Worm (Caenorhabditis elegans) whole organism, L1 larva: ENCODE data around the gene Y38H8A.1.

ENCODE experiments used
- blmp-1 ChIP-seq: fragments of 150-350 bp; optimal IDR thresholded peaks from 2 replicates; lab custom pipeline; 2014; ENCODE audit warnings: missing biosample characterization, missing genetic modification characterization
- isw-1 ChIP-seq: fragments of 200-800 bp; sonication (Bioruptor generic); IDR thresholded peaks from 2 replicates; pipeline ENCODE4 v1.3.6; 2022; ENCODE audit warnings: missing genetic modification characterization, missing compliant biosample characterization
- lin-13 ChIP-seq: fragments of 150-350 bp; optimal IDR thresholded peaks from 2 replicates; lab custom pipeline; 2014; ENCODE audit warnings: missing biosample characterization, missing genetic modification reagents, missing genetic modification characterization
- lir-3 ChIP-seq: sonication (generic microtip); optimal IDR thresholded peaks from 2 replicates; lab custom pipeline; 2016; ENCODE audit warnings: mild to moderate bottlenecking, missing genetic modification characterization, moderate library complexity, missing compliant biosample characterization; ENCODE audit not compliant: poor library complexity
- sox-4 ChIP-seq: sonication (generic microtip); optimal IDR thresholded peaks from 2 replicates; lab custom pipeline; 2016; ENCODE audit warnings: missing genetic modification characterization, missing compliant biosample characterization
- unc-62 ChIP-seq: fragments of 150-350 bp; optimal IDR thresholded peaks from 2 replicates; lab custom pipeline; 2014; ENCODE audit warnings: missing biosample characterization, missing genetic modification reagents, missing genetic modification characterization

DNA sequence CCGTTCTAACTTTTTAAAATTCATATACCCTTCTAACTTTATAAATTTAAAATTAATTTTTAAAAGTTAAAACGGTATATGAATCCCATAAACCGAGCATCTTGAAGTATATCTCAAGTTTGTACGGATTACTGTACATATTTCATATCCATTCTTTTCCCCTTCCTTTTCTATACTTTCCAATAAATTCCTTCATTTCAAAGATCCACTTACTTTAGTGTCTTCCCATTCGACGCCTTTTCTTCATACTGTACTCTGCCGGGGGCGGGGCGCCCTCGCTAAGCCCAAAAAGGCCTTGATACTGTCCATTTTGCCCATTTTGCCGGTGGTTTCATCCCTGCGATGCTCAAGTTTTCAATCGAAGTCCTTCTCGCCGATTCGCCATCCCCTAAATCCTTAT, 16.8 kb upstream of the Y38H8A.1 start, which contains the start of gene fezf-1:
- TF ChIP-seq lin-13 (GFP tag; lab: Kevin White, UChicago) (no peak), unc-62 (GFP tag; lab: Kevin White, UChicago) (no peak), lir-3 (no peak), blmp-1 (no peak), sox-4 (tag; lab: Kevin White, UChicago) (no peak), isw-1 (GFP tag; lab: Robert Waterston, UW) (no peak)
